Fruit fly (Drosophila melanogaster) whole organism, embryonic: ENCODE data around the gene Pgm1.

Source experiments
- Ada2b ChIP-seq: fragments of 200-800 bp; sonication (Bioruptor generic); IDR thresholded peaks from 2 replicates; pipeline ENCODE4 v1.3.6; 2022; ENCODE audit warnings: missing biosample characterization, missing genetic modification characterization
- Atf-2 ChIP-seq: fragments of 200-800 bp; sonication (Bioruptor generic); optimal IDR thresholded peaks from 2 replicates; lab custom pipeline; 2016; ENCODE audit warnings: missing biosample characterization, missing genetic modification characterization
- BEAF-32 ChIP-seq: fragments of 200-800 bp; sonication (Bioruptor generic); optimal IDR thresholded peaks from 3 replicates; lab custom pipeline; 2017; ENCODE audit warnings: missing biosample characterization, missing genetic modification characterization, mild to moderate bottlenecking, moderate library complexity, missing genetic modification reagents
- Bdp1 ChIP-seq: fragments of 200-800 bp; sonication (Bioruptor generic); optimal IDR thresholded peaks from 3 replicates; lab custom pipeline; 2016; ENCODE audit warnings: missing biosample characterization, missing genetic modification characterization
- CG10267 ChIP-seq: fragments of 200-800 bp; sonication (Bioruptor generic); optimal IDR thresholded peaks from 2 replicates; lab custom pipeline; 2018; ENCODE audit warnings: missing biosample characterization, mild to moderate bottlenecking, missing genetic modification characterization, moderate library complexity
- CG11398 ChIP-seq: fragments of 200-800 bp; sonication (Bioruptor generic); optimal IDR thresholded peaks from 2 replicates; lab custom pipeline; 2016; ENCODE audit warnings: missing biosample characterization, missing genetic modification characterization
- CG11695 ChIP-seq: fragments of 200-800 bp; sonication (Bioruptor generic); IDR thresholded peaks from 3 replicates; pipeline ENCODE4 v1.3.6; 2022; ENCODE audit warnings: missing biosample characterization, missing genetic modification characterization
- CG12391 ChIP-seq: fragments of 200-800 bp; sonication (Bioruptor generic); optimal IDR thresholded peaks from 3 replicates; lab custom pipeline; 2018; ENCODE audit warnings: missing biosample characterization, mild to moderate bottlenecking, missing genetic modification characterization, moderate library complexity
- CG13296 ChIP-seq: fragments of 200-800 bp; sonication (Bioruptor generic); optimal IDR thresholded peaks from 3 replicates; lab custom pipeline; 2018; ENCODE audit warnings: missing biosample characterization, mild to moderate bottlenecking, missing genetic modification characterization
- CG14441 ChIP-seq: fragments of 200-800 bp; sonication (Bioruptor generic); IDR thresholded peaks from 2 replicates; pipeline ENCODE4 v1.3.6; 2022; ENCODE audit warnings: missing biosample characterization, missing genetic modification characterization
- CG15269 ChIP-seq: fragments of 200-800 bp; sonication (Bioruptor generic); optimal IDR thresholded peaks from 2 replicates; lab custom pipeline; 2018; ENCODE audit warnings: missing biosample characterization, mild to moderate bottlenecking, missing genetic modification characterization, moderate library complexity
- CG17912 ChIP-seq: fragments of 200-800 bp; sonication (Bioruptor generic); optimal IDR thresholded peaks from 2 replicates; lab custom pipeline; 2018; ENCODE audit warnings: missing biosample characterization, mild to moderate bottlenecking, missing genetic modification characterization
- CG18619 ChIP-seq: fragments of 200-800 bp; sonication (Bioruptor generic); optimal IDR thresholded peaks from 3 replicates; lab custom pipeline; 2017; ENCODE audit warnings: missing biosample characterization, mild to moderate bottlenecking, missing genetic modification characterization
- CG2712 ChIP-seq: fragments of 200-800 bp; optimal IDR thresholded peaks from 3 replicates; lab custom pipeline; 2019; ENCODE audit warnings: missing biosample characterization, mild to moderate bottlenecking, missing genetic modification characterization, moderate library complexity
- CG3838 ChIP-seq: fragments of 200-800 bp; sonication (Bioruptor generic); optimal IDR thresholded peaks from 3 replicates; lab custom pipeline; 2016; ENCODE audit warnings: missing biosample characterization, missing genetic modification characterization
- CG4328 ChIP-seq: fragments of 200-800 bp; sonication (Bioruptor generic); optimal IDR thresholded peaks from 3 replicates; lab custom pipeline; 2017; ENCODE audit warnings: missing biosample characterization, missing genetic modification reagents, missing genetic modification characterization
- CG5953 ChIP-seq: fragments of 200-800 bp; sonication (Bioruptor generic); IDR thresholded peaks from 2 replicates; pipeline ENCODE4 v1.3.6; 2022; ENCODE audit warnings: missing biosample characterization, missing genetic modification characterization
- CG6272 ChIP-seq: fragments of 200-800 bp; sonication (Bioruptor generic); IDR thresholded peaks from 2 replicates; pipeline ENCODE4 v1.3.6; 2022; ENCODE audit warnings: missing biosample characterization, missing genetic modification characterization
- CG7271 ChIP-seq: fragments of 200-800 bp; sonication (Bioruptor generic); optimal IDR thresholded peaks from 2 replicates; lab custom pipeline; 2018; ENCODE audit warnings: missing biosample characterization, mild to moderate bottlenecking, missing genetic modification characterization, moderate library complexity
- CG8281 ChIP-seq: fragments of 200-800 bp; sonication (Bioruptor generic); optimal IDR thresholded peaks from 2 replicates; lab custom pipeline; 2018; ENCODE audit warnings: missing biosample characterization, mild to moderate bottlenecking, missing genetic modification characterization, moderate library complexity
- Doc2 ChIP-seq: fragments of 200-800 bp; sonication (Bioruptor generic); IDR thresholded peaks from 2 replicates; pipeline ENCODE4 v1.3.6; 2022; ENCODE audit warnings: missing biosample characterization, missing genetic modification characterization
- Eip74EF ChIP-seq, 2 experiments: fragments of 200-800 bp in 1 of 2; fragments of >200 bp in 1 of 2; sonication (Bioruptor generic) in 1 of 2; optimal IDR thresholded peaks; 2 replicates each; lab custom pipeline; 2017 to 2019; ENCODE audit warnings: missing biosample characterization in 2 of 2, missing genetic modification characterization in 2 of 2, mild to moderate bottlenecking in 1 of 2, moderate library complexity in 1 of 2
- Elba2 ChIP-seq: fragments of 200-800 bp; sonication (Bioruptor generic); optimal IDR thresholded peaks from 3 replicates; lab custom pipeline; 2016; ENCODE audit warnings: missing biosample characterization, missing genetic modification characterization
- Ets97D ChIP-seq: fragments of 200-800 bp; sonication (Bioruptor generic); optimal IDR thresholded peaks from 3 replicates; lab custom pipeline; 2016; ENCODE audit warnings: missing biosample characterization, missing genetic modification characterization
- H15 ChIP-seq: fragments of 200-800 bp; sonication (Bioruptor generic); IDR thresholded peaks from 3 replicates; pipeline ENCODE4 v1.3.6; 2022; ENCODE audit warnings: missing biosample characterization, missing genetic modification characterization
- HLH4C ChIP-seq: fragments of 200-800 bp; sonication (Bioruptor generic); IDR thresholded peaks from 3 replicates; pipeline ENCODE4 v1.3.6; 2022; ENCODE audit warnings: missing biosample characterization, missing genetic modification characterization; ENCODE audit not compliant: partially characterized antibody
- HLH54F ChIP-seq: fragments of 200-800 bp; sonication (Bioruptor generic); optimal IDR thresholded peaks from 3 replicates; lab custom pipeline; 2016; ENCODE audit warnings: missing biosample characterization, missing genetic modification characterization
- Mad ChIP-seq: fragments of 200-800 bp; sonication (Bioruptor generic); optimal IDR thresholded peaks from 2 replicates; lab custom pipeline; 2016; ENCODE audit warnings: missing biosample characterization, missing genetic modification characterization
- Xrp1 ChIP-seq: fragments of 200-800 bp; sonication (Bioruptor generic); IDR thresholded peaks from 2 replicates; pipeline ENCODE4 v1.3.6; 2022; ENCODE audit warnings: missing biosample characterization, missing genetic modification characterization
- ara ChIP-seq: fragments of 200-800 bp; sonication (Bioruptor generic); IDR thresholded peaks from 2 replicates; pipeline ENCODE4 v1.3.6; 2022; ENCODE audit warnings: missing biosample characterization, missing genetic modification characterization
- bowl ChIP-seq: fragments of 200-800 bp; sonication (Bioruptor generic); IDR thresholded peaks from 2 replicates; pipeline ENCODE4 v1.3.6; 2022; ENCODE audit warnings: missing biosample characterization, missing genetic modification characterization
- br ChIP-seq: fragments of >200 bp; optimal IDR thresholded peaks from 2 replicates; lab custom pipeline; 2017
- crol ChIP-seq: fragments of 200-800 bp; sonication (Bioruptor generic); IDR thresholded peaks from 2 replicates; pipeline ENCODE4 v1.3.6; 2022; ENCODE audit warnings: missing biosample characterization, missing genetic modification characterization
- dan ChIP-seq: fragments of 200-800 bp; sonication (Bioruptor generic); IDR thresholded peaks from 2 replicates; pipeline ENCODE4 v1.3.6; 2022; ENCODE audit warnings: missing biosample characterization, missing genetic modification characterization
- disco-r ChIP-seq: fragments of 200-800 bp; sonication (Bioruptor generic); optimal IDR thresholded peaks from 2 replicates; lab custom pipeline; 2016; ENCODE audit warnings: missing biosample characterization, missing genetic modification characterization
- h ChIP-seq: fragments of >200 bp; optimal IDR thresholded peaks from 2 replicates; lab custom pipeline; 2017
- hth ChIP-seq: fragments of >200 bp; optimal IDR thresholded peaks from 2 replicates; lab custom pipeline; 2017; ENCODE audit warnings: inconsistent platforms
- inv ChIP-seq: fragments of 200-800 bp; sonication (Bioruptor generic); IDR thresholded peaks from 2 replicates; pipeline ENCODE4 v1.3.6; 2022; ENCODE audit warnings: missing biosample characterization, missing genetic modification characterization; ENCODE audit not compliant: partially characterized antibody
- luna ChIP-seq: fragments of 200-800 bp; sonication (Bioruptor generic); optimal IDR thresholded peaks from 2 replicates; lab custom pipeline; 2016; ENCODE audit warnings: missing biosample characterization, missing genetic modification characterization
- nom ChIP-seq: fragments of 200-800 bp; sonication (Bioruptor generic); optimal IDR thresholded peaks from 2 replicates; lab custom pipeline; 2017; ENCODE audit warnings: missing biosample characterization, missing genetic modification characterization, mild to moderate bottlenecking, moderate library complexity, missing genetic modification reagents
- odd ChIP-seq: fragments of 200-800 bp; sonication (Bioruptor generic); optimal IDR thresholded peaks from 2 replicates; lab custom pipeline; 2017; ENCODE audit warnings: missing biosample characterization, mild to moderate bottlenecking, missing genetic modification characterization
- pan ChIP-seq, 4 experiments: fragments of >200 bp in 3 of 4; fragments of 200-800 bp in 1 of 4; sonication (Bioruptor generic) in 1 of 4; optimal IDR thresholded peaks in 3 of 4; IDR thresholded peaks in 1 of 4; 2 replicates each; pipeline versions ENCODE4 v1.3.6 to Lab custom; 2017 to 2022; ENCODE audit warnings: missing biosample characterization in 2 of 4, missing genetic modification characterization in 2 of 4, mixed read lengths in 1 of 4
- peb ChIP-seq: fragments of 200-800 bp; sonication (Bioruptor generic); IDR thresholded peaks from 2 replicates; pipeline ENCODE4 v1.3.6; 2022; ENCODE audit warnings: missing biosample characterization, missing genetic modification characterization
- phol ChIP-seq: fragments of 200-800 bp; sonication (Bioruptor generic); optimal IDR thresholded peaks from 3 replicates; lab custom pipeline; 2018; ENCODE audit warnings: missing biosample characterization, mild to moderate bottlenecking, missing genetic modification characterization, moderate library complexity
- psq ChIP-seq: fragments of 200-800 bp; sonication (Bioruptor generic); optimal IDR thresholded peaks from 2 replicates; lab custom pipeline; 2017; ENCODE audit warnings: missing biosample characterization, missing genetic modification characterization
- ro ChIP-seq: fragments of 200-800 bp; sonication (Bioruptor generic); IDR thresholded peaks from 2 replicates; pipeline ENCODE4 v1.3.6; 2022; ENCODE audit warnings: missing biosample characterization, missing genetic modification characterization
- row ChIP-seq: fragments of 200-800 bp; sonication (Bioruptor generic); IDR thresholded peaks from 3 replicates; pipeline ENCODE4 v1.3.6; 2022; ENCODE audit warnings: missing biosample characterization, missing genetic modification characterization
- sc ChIP-seq, 3 experiments: fragments of >200 bp in 2 of 3; fragments of 200-800 bp in 1 of 3; sonication (Bioruptor generic) in 1 of 3; optimal IDR thresholded peaks; 2 replicates in 2 of 3; 3 replicates in 1 of 3; lab custom pipeline; 2017; ENCODE audit warnings: mild to moderate bottlenecking in 1 of 3, missing biosample characterization in 1 of 3, missing genetic modification characterization in 1 of 3, missing genetic modification reagents in 1 of 3
- trem ChIP-seq: fragments of 200-800 bp; optimal IDR thresholded peaks from 3 replicates; lab custom pipeline; 2019; ENCODE audit warnings: missing biosample characterization, mild to moderate bottlenecking, missing genetic modification characterization, moderate library complexity
- tup ChIP-seq: fragments of 200-800 bp; sonication (Bioruptor generic); optimal IDR thresholded peaks from 2 replicates; lab custom pipeline; 2016; ENCODE audit warnings: missing biosample characterization, mild to moderate bottlenecking, missing genetic modification characterization, moderate library complexity
- usp ChIP-seq: fragments of >200 bp; optimal IDR thresholded peaks from 2 replicates; lab custom pipeline; 2017; ENCODE audit warnings: missing biosample characterization, missing genetic modification characterization
- yki ChIP-seq: fragments of >200 bp; optimal IDR thresholded peaks from 3 replicates; lab custom pipeline; 2018

Gene Pgm1

dm6 chr3L:16090330-16090803 is 38.0 kb downstream of the Pgm1 start, which contains the start of the genes CG5235 and ClC-c (continued):
- TF ChIP-seq row (GFP tag; lab: Robert Waterston, UW) (peak; percentile 7; the same call in 1 of the 3 replicates), CG2712 (no peak), HLH4C (GFP tag; lab: Robert Waterston, UW) (peak; percentile 84), HLH54F (GFP tag; lab: Kevin White, UChicago) (no peak), Xrp1 (GFP tag; lab: Robert Waterston, UW) (no peak), sc (optimal IDR thresholded peaks at IDR 0.05; lab: Kevin White, UChicago) (no peak), sc (GFP tag; optimal IDR thresholded peaks at IDR 0.05; lab: Kevin White, UChicago) (no peak), Ets97D (GFP tag; lab: Kevin White, UChicago) (peak; percentile 32), Bdp1 (GFP tag; lab: Kevin White, UChicago) (no peak), pan (optimal IDR thresholded peaks at IDR 0.05; lab: Kevin White, UChicago) (no peak), pan (GFP tag; optimal IDR thresholded peaks at IDR 0.05 in 1 of 2, IDR thresholded peaks at IDR 0.05 in 1 of 2) (no peak), CG11695 (GFP tag; lab: Robert Waterston, UW) (no peak), phol (tag; lab: Kevin White, UChicago) (no peak), luna (no peak), crol (GFP tag; lab: Robert Waterston, UW) (no peak), inv (GFP tag; lab: Robert Waterston, UW) (peak; percentile 74), ara (no peak), Elba2 (GFP tag; lab: Kevin White, UChicago) (no peak), tup (GFP tag; lab: Kevin White, UChicago) (no peak), CG3838 (no peak), ro (GFP tag; lab: Robert Waterston, UW) (no peak), disco-r (no peak), CG7271 (no peak), CG11398 (GFP tag; lab: Kevin White, UChicago) (no peak), yki (lab: Kevin White, UChicago) (no peak), trem (tag; lab: Kevin White, UChicago) (peak; percentile 45), CG12391 (no peak), CG18619 (GFP tag; lab: Kevin White, UChicago) (no peak), CG10267 (peak; percentile 40), br (lab: Kevin White, UChicago) (no peak), Atf-2 (GFP tag; lab: Kevin White, UChicago) (no peak), CG4328 (GFP tag; lab: Kevin White, UChicago) (no peak), hth (lab: Kevin White, UChicago) (no peak), odd (GFP tag; lab: Kevin White, UChicago) (no peak), h (no peak), Doc2 (GFP tag; lab: Robert Waterston, UW) (no peak), H15 (GFP tag; lab: Robert Waterston, UW) (no peak), CG14441 (no peak), peb (no peak), Eip74EF (GFP tag; optimal IDR thresholded peaks at IDR 0.05; lab: Kevin White, UChicago) (no peak), psq (GFP tag; lab: Kevin White, UChicago) (no peak), CG13296 (GFP tag; lab: Kevin White, UChicago) (no peak), dan (GFP tag; lab: Robert Waterston, UW) (no peak), CG8281 (tag; lab: Kevin White, UChicago) (no peak), CG5953 (no peak), BEAF-32 (GFP tag; lab: Kevin White, UChicago) (peak; percentile 79), Mad (GFP tag; lab: Kevin White, UChicago) (no peak), usp (no peak), Ada2b (GFP tag; lab: Robert Waterston, UW) (no peak), CG17912 (GFP tag; lab: Kevin White, UChicago) (no peak), nom (GFP tag; lab: Kevin White, UChicago) (no peak), bowl (GFP tag; lab: Robert Waterston, UW) (no peak), CG15269 (tag; lab: Kevin White, UChicago) (no peak), CG6272 (GFP tag; lab: Robert Waterston, UW) (no peak)
